Worm (Caenorhabditis elegans): ENCODE measurements around the gene T04B2.3.

ce11 chrIV:10003372-10003771, 43.8 kb upstream of the T04B2.3 start, which contains the start of the genes C47E12.2 and sars-1:
- TF ChIP-seq nhr-237 (tag; optimal IDR thresholded peaks at IDR 0.05) (no peak), unc-62 (GFP tag; optimal IDR thresholded peaks at IDR 0.05) (no peak), egl-27 (tag; optimal IDR thresholded peaks at IDR 0.05) (no peak)

All from whole organism, L2 larva.